Worm (Caenorhabditis elegans) whole organism, midembryonic: ENCODE data around the gene lin-24.

Experiments used
- T22C8.4 ChIP-seq: fragments of 200-800 bp; sonication (Bioruptor generic); IDR thresholded peaks from 2 replicates; pipeline ENCODE4 v1.3.6; 2022; ENCODE audit warnings: missing genetic modification characterization, missing compliant biosample characterization
- cog-1 ChIP-seq: sonication (generic microtip); optimal IDR thresholded peaks from 2 replicates; lab custom pipeline; 2016; ENCODE audit warnings: missing genetic modification characterization, missing compliant biosample characterization
- flt-1 ChIP-seq: fragments of 200-800 bp; sonication (Bioruptor generic); IDR thresholded peaks from 2 replicates; pipeline ENCODE4 v1.3.6; 2022; ENCODE audit warnings: missing genetic modification characterization, missing compliant biosample characterization
- klf-2 ChIP-seq: fragments of 200-800 bp; sonication (Bioruptor generic); conservative IDR thresholded peaks from 2 replicates; pipeline ENCODE4 v1.3.6; 2022; ENCODE audit warnings: missing genetic modification reagents, missing genetic modification characterization, missing compliant biosample characterization
- med-1 ChIP-seq: sonication (generic microtip); optimal IDR thresholded peaks from 2 replicates; lab custom pipeline; 2017; ENCODE audit warnings: missing genetic modification characterization, mild to moderate bottlenecking, missing compliant biosample characterization, antibody characterized with exemption, missing genetic modification reagents; ENCODE audit not compliant: insufficient read depth
- ref-1 ChIP-seq: fragments of 200-800 bp; sonication (Bioruptor generic); conservative IDR thresholded peaks from 2 replicates; pipeline ENCODE4 v1.3.6; 2022; ENCODE audit warnings: missing genetic modification reagents, missing genetic modification characterization, missing compliant biosample characterization
- tab-1 ChIP-seq: fragments of 200-800 bp; sonication (Bioruptor generic); IDR thresholded peaks from 2 replicates; pipeline ENCODE4 v1.3.6; 2022; ENCODE audit warnings: missing genetic modification characterization, missing compliant biosample characterization
- ztf-29 ChIP-seq: fragments of 200-800 bp; sonication (Bioruptor generic); IDR thresholded peaks from 2 replicates; pipeline ENCODE4 v1.3.6; 2022; ENCODE audit warnings: missing genetic modification reagents, missing genetic modification characterization, missing compliant biosample characterization

DNA sequence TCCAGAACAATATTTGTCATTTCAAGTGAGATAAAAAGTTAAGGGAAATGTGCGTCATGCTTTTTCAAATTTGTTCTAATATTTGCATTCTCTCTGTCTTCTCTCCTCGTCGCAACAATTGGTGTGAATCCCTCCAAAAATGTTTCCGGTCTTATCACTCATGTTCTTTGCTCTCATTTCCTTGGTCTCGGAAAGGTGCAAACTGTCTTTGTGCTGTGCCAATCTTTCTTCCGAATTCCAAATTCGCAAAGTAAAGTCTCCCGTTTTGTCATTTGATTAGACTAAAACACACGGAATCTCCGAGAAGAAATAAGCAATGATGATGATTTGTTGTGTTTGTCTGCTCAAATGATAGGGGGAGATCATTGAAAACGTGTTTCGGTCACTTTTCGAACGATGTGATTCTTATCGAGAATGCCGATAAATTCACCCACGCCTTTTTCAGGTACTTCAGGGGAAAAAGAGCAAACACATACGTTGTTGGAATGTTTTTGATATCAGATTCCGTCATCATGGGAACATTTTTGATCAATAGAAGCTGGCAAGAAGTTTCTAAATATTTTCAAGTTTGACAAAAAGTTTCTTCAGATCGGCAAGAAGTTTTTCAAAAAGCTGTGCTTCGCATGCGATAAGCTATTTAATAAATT is 36.3 kb downstream of the lin-24 start:
- TF ChIP-seq tab-1, result no peak
- no peak for TF ChIP-seq ref-1
- no peak for TF ChIP-seq T22C8.4 (GFP tag; lab: Robert Waterston, UW)
- no peak for TF ChIP-seq cog-1 (tag; lab: Kevin White, UChicago)
- TF ChIP-seq med-1 (GFP tag; lab: Kevin White, UChicago), result no peak
- TF ChIP-seq flt-1 (GFP tag; lab: Robert Waterston, UW), result no peak
- no peak for TF ChIP-seq ztf-29 (GFP tag; lab: Robert Waterston, UW)
- no peak for TF ChIP-seq klf-2 (GFP tag; lab: Robert Waterston, UW)
